Fruit fly (Drosophila melanogaster) whole organism, embryonic: ENCODE results near the gene Ugt37D1.

Source experiments
- CG10543 ChIP-seq: fragments of 200-800 bp; sonication (Bioruptor generic); optimal IDR thresholded peaks from 3 replicates; lab custom pipeline; 2017; ENCODE audit warnings: missing biosample characterization, mild to moderate bottlenecking, missing genetic modification characterization, moderate library complexity
- CG10654 ChIP-seq: fragments of 200-800 bp; sonication (Bioruptor generic); optimal IDR thresholded peaks from 2 replicates; lab custom pipeline; 2016; ENCODE audit warnings: missing biosample characterization, missing genetic modification characterization
- CG10979 ChIP-seq: fragments of 200-800 bp; sonication (Bioruptor generic); optimal IDR thresholded peaks from 2 replicates; lab custom pipeline; 2018; ENCODE audit warnings: missing biosample characterization, mild to moderate bottlenecking, missing genetic modification characterization, moderate library complexity
- CG11093 ChIP-seq: fragments of 200-800 bp; sonication (Bioruptor generic); IDR thresholded peaks from 3 replicates; pipeline ENCODE4 v1.3.6; 2022; ENCODE audit warnings: missing biosample characterization, missing genetic modification characterization
- CG12155 ChIP-seq: fragments of 200-800 bp; sonication (Bioruptor generic); optimal IDR thresholded peaks from 3 replicates; lab custom pipeline; 2016; ENCODE audit warnings: missing biosample characterization, missing genetic modification characterization
- CG12219 ChIP-seq: fragments of 200-800 bp; sonication (Bioruptor generic); optimal IDR thresholded peaks from 3 replicates; lab custom pipeline; 2018; ENCODE audit warnings: missing biosample characterization, mild to moderate bottlenecking, missing genetic modification characterization
- CG12942 ChIP-seq: fragments of 200-800 bp; sonication (Bioruptor generic); optimal IDR thresholded peaks from 3 replicates; lab custom pipeline; 2016; ENCODE audit warnings: missing biosample characterization, missing genetic modification characterization
- CG13287 ChIP-seq: fragments of 200-800 bp; sonication (Bioruptor generic); IDR thresholded peaks from 2 replicates; pipeline ENCODE4 v1.3.6; 2022; ENCODE audit warnings: missing biosample characterization, missing genetic modification characterization; ENCODE audit not compliant: partially characterized antibody
- CG13775 ChIP-seq: fragments of 200-800 bp; sonication (Bioruptor generic); optimal IDR thresholded peaks from 3 replicates; lab custom pipeline; 2017; ENCODE audit warnings: missing biosample characterization, mild to moderate bottlenecking, missing genetic modification characterization
- CG14441 ChIP-seq: fragments of 200-800 bp; sonication (Bioruptor generic); IDR thresholded peaks from 2 replicates; pipeline ENCODE4 v1.3.6; 2022; ENCODE audit warnings: missing biosample characterization, missing genetic modification characterization
- CG1647 ChIP-seq: fragments of 200-800 bp; sonication (Bioruptor generic); optimal IDR thresholded peaks from 3 replicates; lab custom pipeline; 2016; ENCODE audit warnings: missing biosample characterization, missing genetic modification characterization
- CG18262 ChIP-seq: fragments of 200-800 bp; optimal IDR thresholded peaks from 3 replicates; lab custom pipeline; 2019; ENCODE audit warnings: missing biosample characterization, mild to moderate bottlenecking, missing genetic modification characterization, moderate library complexity
- CG30403 ChIP-seq: fragments of 200-800 bp; sonication (Bioruptor generic); optimal IDR thresholded peaks from 3 replicates; lab custom pipeline; 2016; ENCODE audit warnings: missing biosample characterization, missing genetic modification characterization
- CG31388 ChIP-seq: fragments of 200-800 bp; sonication (Bioruptor generic); optimal IDR thresholded peaks from 2 replicates; lab custom pipeline; 2016; ENCODE audit warnings: missing biosample characterization, missing genetic modification characterization
- CG3838 ChIP-seq: fragments of 200-800 bp; sonication (Bioruptor generic); optimal IDR thresholded peaks from 3 replicates; lab custom pipeline; 2016; ENCODE audit warnings: missing biosample characterization, missing genetic modification characterization
- CG43689 ChIP-seq: fragments of 200-800 bp; sonication (Bioruptor generic); IDR thresholded peaks from 2 replicates; pipeline ENCODE4 v1.3.6; 2022; ENCODE audit warnings: missing biosample characterization, missing genetic modification characterization
- CG7745 ChIP-seq: fragments of 200-800 bp; sonication (Bioruptor generic); optimal IDR thresholded peaks from 2 replicates; lab custom pipeline; 2018; ENCODE audit warnings: missing biosample characterization, mild to moderate bottlenecking, missing genetic modification characterization, moderate library complexity
- CG9609 ChIP-seq: fragments of 200-800 bp; sonication (Bioruptor generic); optimal IDR thresholded peaks from 3 replicates; lab custom pipeline; 2016; ENCODE audit warnings: missing biosample characterization, missing genetic modification characterization
- CG9727 ChIP-seq: fragments of 200-800 bp; sonication (Bioruptor generic); optimal IDR thresholded peaks from 3 replicates; lab custom pipeline; 2017; ENCODE audit warnings: missing biosample characterization, mild to moderate bottlenecking, missing genetic modification characterization
- CHES-1-like ChIP-seq: fragments of 200-800 bp; sonication (Bioruptor generic); optimal IDR thresholded peaks from 2 replicates; lab custom pipeline; 2016; ENCODE audit warnings: missing biosample characterization, missing genetic modification characterization
- Dfd ChIP-seq, 2 experiments: fragments of >200 bp; optimal IDR thresholded peaks; 2 replicates each; lab custom pipeline; 2017; ENCODE audit warnings: missing biosample characterization in 2 of 2, missing genetic modification characterization in 2 of 2
- Eip74EF ChIP-seq, 2 experiments: fragments of 200-800 bp in 1 of 2; fragments of >200 bp in 1 of 2; sonication (Bioruptor generic) in 1 of 2; optimal IDR thresholded peaks; 2 replicates each; lab custom pipeline; 2017 to 2019; ENCODE audit warnings: missing biosample characterization in 2 of 2, missing genetic modification characterization in 2 of 2, mild to moderate bottlenecking in 1 of 2, moderate library complexity in 1 of 2
- Fer2 ChIP-seq: fragments of 200-800 bp; sonication (Bioruptor generic); optimal IDR thresholded peaks from 2 replicates; lab custom pipeline; 2018; ENCODE audit warnings: missing biosample characterization, mild to moderate bottlenecking, missing genetic modification characterization, moderate library complexity
- H2.0 ChIP-seq: fragments of 200-800 bp; sonication (Bioruptor generic); IDR thresholded peaks from 2 replicates; pipeline ENCODE4 v1.3.6; 2022; ENCODE audit warnings: missing biosample characterization, missing genetic modification characterization
- HLH4C ChIP-seq: fragments of 200-800 bp; sonication (Bioruptor generic); IDR thresholded peaks from 3 replicates; pipeline ENCODE4 v1.3.6; 2022; ENCODE audit warnings: missing biosample characterization, missing genetic modification characterization; ENCODE audit not compliant: partially characterized antibody
- Lhr ChIP-seq: fragments of 200-800 bp; sonication (Bioruptor generic); optimal IDR thresholded peaks from 3 replicates; lab custom pipeline; 2017; ENCODE audit warnings: mild to moderate bottlenecking, missing biosample characterization, missing genetic modification reagents, missing genetic modification characterization
- NK7.1 ChIP-seq: fragments of 200-800 bp; sonication (Bioruptor generic); optimal IDR thresholded peaks from 3 replicates; lab custom pipeline; 2016; ENCODE audit warnings: missing biosample characterization, missing genetic modification characterization
- Oaz ChIP-seq: fragments of 200-800 bp; sonication (Bioruptor generic); IDR thresholded peaks from 2 replicates; pipeline ENCODE4 v1.3.6; 2022; ENCODE audit warnings: missing biosample characterization, missing genetic modification characterization
- Sin3A ChIP-seq: fragments of >200 bp; optimal IDR thresholded peaks from 2 replicates; lab custom pipeline; 2018
- bcd ChIP-seq: fragments of 200-800 bp; sonication (Bioruptor generic); optimal IDR thresholded peaks from 2 replicates; lab custom pipeline; 2017; ENCODE audit warnings: missing biosample characterization, mild to moderate bottlenecking, missing genetic modification characterization
- chinmo ChIP-seq: fragments of 200-800 bp; sonication (Bioruptor generic); IDR thresholded peaks from 4 replicates; pipeline ENCODE4 v1.3.6; 2022; ENCODE audit warnings: missing biosample characterization, missing genetic modification characterization; ENCODE audit not compliant: partially characterized antibody
- crc ChIP-seq: fragments of 200-800 bp; sonication (Bioruptor generic); optimal IDR thresholded peaks from 2 replicates; lab custom pipeline; 2016; ENCODE audit warnings: missing biosample characterization, missing genetic modification characterization
- cwo ChIP-seq: fragments of 200-800 bp; sonication (Bioruptor generic); optimal IDR thresholded peaks from 3 replicates; lab custom pipeline; 2017; ENCODE audit warnings: missing biosample characterization, missing genetic modification characterization, mild to moderate bottlenecking, moderate library complexity, missing genetic modification reagents
- disco-r ChIP-seq: fragments of 200-800 bp; sonication (Bioruptor generic); optimal IDR thresholded peaks from 2 replicates; lab custom pipeline; 2016; ENCODE audit warnings: missing biosample characterization, missing genetic modification characterization
- exex ChIP-seq: fragments of 200-800 bp; sonication (Bioruptor generic); optimal IDR thresholded peaks from 4 replicates; lab custom pipeline; 2018; ENCODE audit warnings: missing biosample characterization, mild to moderate bottlenecking, missing genetic modification characterization, moderate library complexity
- fd3F ChIP-seq: fragments of 200-800 bp; sonication (Bioruptor generic); optimal IDR thresholded peaks from 2 replicates; lab custom pipeline; 2018; ENCODE audit warnings: missing biosample characterization, mild to moderate bottlenecking, missing genetic modification characterization, moderate library complexity
- grau ChIP-seq: fragments of 200-800 bp; optimal IDR thresholded peaks from 3 replicates; lab custom pipeline; 2019; ENCODE audit warnings: missing biosample characterization, mild to moderate bottlenecking, missing genetic modification characterization, moderate library complexity
- gt ChIP-seq: fragments of 200-800 bp; sonication (Bioruptor generic); IDR thresholded peaks from 2 replicates; pipeline ENCODE4 v1.3.6; 2022; ENCODE audit warnings: missing biosample characterization, missing genetic modification characterization
- kah ChIP-seq: fragments of 200-800 bp; sonication (Bioruptor generic); optimal IDR thresholded peaks from 2 replicates; lab custom pipeline; 2018; ENCODE audit warnings: missing biosample characterization, mild to moderate bottlenecking, missing genetic modification characterization
- lmd ChIP-seq: fragments of 200-800 bp; sonication (Bioruptor generic); IDR thresholded peaks from 2 replicates; pipeline ENCODE4 v1.3.6; 2022; ENCODE audit warnings: missing biosample characterization, missing genetic modification characterization
- maf-S ChIP-seq: fragments of 200-800 bp; sonication (Bioruptor generic); optimal IDR thresholded peaks from 2 replicates; lab custom pipeline; 2016; ENCODE audit warnings: missing biosample characterization, missing genetic modification characterization
- mirr ChIP-seq: fragments of 200-800 bp; sonication (Bioruptor generic); optimal IDR thresholded peaks from 3 replicates; lab custom pipeline; 2018; ENCODE audit warnings: missing biosample characterization, mild to moderate bottlenecking, missing genetic modification characterization
- nmo ChIP-seq: fragments of 200-800 bp; sonication (Bioruptor generic); optimal IDR thresholded peaks from 2 replicates; lab custom pipeline; 2018; ENCODE audit warnings: missing biosample characterization, mild to moderate bottlenecking, missing genetic modification characterization, moderate library complexity
- prd ChIP-seq, 3 experiments: fragments of >200 bp in 2 of 3; fragments of 200-800 bp in 1 of 3; sonication (Bioruptor generic) in 1 of 3; optimal IDR thresholded peaks in 2 of 3; IDR thresholded peaks in 1 of 3; 2 replicates in 2 of 3; 3 replicates in 1 of 3; pipeline versions ENCODE4 v1.3.6 to Lab custom; 2017 to 2022; ENCODE audit warnings: missing biosample characterization in 1 of 3, missing genetic modification characterization in 1 of 3
- repo ChIP-seq: fragments of 200-800 bp; sonication (Bioruptor generic); optimal IDR thresholded peaks from 2 replicates; lab custom pipeline; 2016; ENCODE audit warnings: missing biosample characterization, missing genetic modification characterization
- sd ChIP-seq: fragments of 200-800 bp; sonication (Bioruptor generic); optimal IDR thresholded peaks from 3 replicates; lab custom pipeline; 2018; ENCODE audit warnings: missing biosample characterization, mild to moderate bottlenecking, missing genetic modification characterization, moderate library complexity
- so ChIP-seq: fragments of 200-800 bp; sonication (Bioruptor generic); IDR thresholded peaks from 3 replicates; pipeline ENCODE4 v1.3.6; 2022; ENCODE audit warnings: missing biosample characterization, missing genetic modification characterization
- sug ChIP-seq: fragments of 200-800 bp; optimal IDR thresholded peaks from 2 replicates; lab custom pipeline; 2019; ENCODE audit warnings: missing biosample characterization, mild to moderate bottlenecking, missing genetic modification characterization, moderate library complexity
- tna ChIP-seq: fragments of 200-800 bp; sonication (Bioruptor generic); IDR thresholded peaks from 2 replicates; pipeline ENCODE4 v1.3.6; 2022; ENCODE audit warnings: missing biosample characterization, missing genetic modification characterization; ENCODE audit not compliant: partially characterized antibody
- tup ChIP-seq: fragments of 200-800 bp; sonication (Bioruptor generic); optimal IDR thresholded peaks from 2 replicates; lab custom pipeline; 2016; ENCODE audit warnings: missing biosample characterization, mild to moderate bottlenecking, missing genetic modification characterization, moderate library complexity
- zfh2 ChIP-seq: fragments of 200-800 bp; sonication (Bioruptor generic); optimal IDR thresholded peaks from 2 replicates; lab custom pipeline; 2016; ENCODE audit warnings: missing biosample characterization, missing genetic modification characterization

Gene Ugt37D1

dm6 chr2L:16789880-16790279, 8.9 kb upstream of the Ugt37D1 start:
- TF ChIP-seq tna (GFP tag; lab: Robert Waterston, UW) (no peak), sug (tag; lab: Kevin White, UChicago) (peak; percentile 80), exex (tag; lab: Kevin White, UChicago) (peak; percentile 78), sd (tag; lab: Kevin White, UChicago) (peak; percentile 9), kah (GFP tag; lab: Kevin White, UChicago) (no peak), mirr (GFP tag; lab: Kevin White, UChicago) (peak; percentile 68), Fer2 (tag; lab: Kevin White, UChicago) (no peak), gt (GFP tag; lab: Robert Waterston, UW) (no peak), tup (GFP tag; lab: Kevin White, UChicago) (no peak), grau (tag; lab: Kevin White, UChicago) (no peak), maf-S (GFP tag; lab: Kevin White, UChicago) (no peak), H2.0 (no peak), Eip74EF (GFP tag; optimal IDR thresholded peaks at IDR 0.05; lab: Kevin White, UChicago) (no peak), Oaz (no peak), CG31388 (GFP tag; lab: Kevin White, UChicago) (no peak), CG12219 (GFP tag; lab: Kevin White, UChicago) (no peak), so (no peak), CG30403 (GFP tag; lab: Kevin White, UChicago) (no peak), CG3838 (GFP tag; lab: Kevin White, UChicago) (no peak), CG1647 (GFP tag; lab: Kevin White, UChicago) (no peak), crc (GFP tag; lab: Kevin White, UChicago) (no peak), CG9727 (no peak), CG13287 (no peak), CHES-1-like (GFP tag; lab: Kevin White, UChicago) (no peak), CG9609 (no peak), cwo (peak; percentile 87), CG7745 (tag; lab: Kevin White, UChicago) (peak; percentile 26), CG12942 (GFP tag; lab: Kevin White, UChicago) (no peak), CG10979 (no peak), repo (GFP tag; lab: Kevin White, UChicago) (no peak), CG43689 (GFP tag; lab: Robert Waterston, UW) (no peak), CG14441 (GFP tag; lab: Robert Waterston, UW) (no peak), zfh2 (no peak), CG18262 (tag; lab: Kevin White, UChicago) (no peak), Lhr (GFP tag; lab: Kevin White, UChicago) (no peak), Sin3A (lab: Kevin White, UChicago) (no peak), disco-r (GFP tag; lab: Kevin White, UChicago) (no peak), CG11093 (GFP tag; lab: Robert Waterston, UW) (no peak), fd3F (GFP tag; lab: Kevin White, UChicago) (no peak)

dm6 chr2L:16790671-16791270, 8.1 kb upstream of the Ugt37D1 start, which contains the start of gene Cyt-b5-r:
TSS of gene Cyt-b5-r (minus strand) at chr2L:16790721.
- TF ChIP-seq prd (optimal IDR thresholded peaks at IDR 0.05; lab: Kevin White, UChicago) (no peak), prd (GFP tag; IDR thresholded peaks at IDR 0.05; lab: Robert Waterston, UW) (no peak), CG18262 (tag; lab: Kevin White, UChicago) (no peak), CG12155 (GFP tag; lab: Kevin White, UChicago) (no peak), nmo (no peak), CG13775 (no peak), CHES-1-like (GFP tag; lab: Kevin White, UChicago) (no peak), kah (GFP tag; lab: Kevin White, UChicago) (no peak), gt (GFP tag; lab: Robert Waterston, UW) (no peak), HLH4C (GFP tag; lab: Robert Waterston, UW) (no peak), chinmo (GFP tag; lab: Robert Waterston, UW) (0 out of 4 replicates have a peak, but pooled peaks have one; percentile 42), NK7.1 (GFP tag; lab: Kevin White, UChicago) (no peak), lmd (GFP tag; lab: Robert Waterston, UW) (no peak), CG10654 (no peak), CG10543 (GFP tag; lab: Kevin White, UChicago) (peak; percentile 89), Dfd (GFP tag; optimal IDR thresholded peaks at IDR 0.05; lab: Kevin White, UChicago) (no peak), bcd (GFP tag; lab: Kevin White, UChicago) (no peak)
